Fruit fly (Drosophila melanogaster) whole organism, embryonic: Measurements from ENCODE around the gene CG6231.

ENCODE experiments used
- Blimp-1 ChIP-seq: fragments of 200-800 bp; sonication (Bioruptor generic); optimal IDR thresholded peaks from 3 replicates; lab custom pipeline; 2018; ENCODE audit warnings: missing biosample characterization, missing genetic modification characterization, mild to moderate bottlenecking, moderate library complexity, missing genetic modification reagents
- CG10959 ChIP-seq: fragments of 200-800 bp; sonication (Bioruptor generic); IDR thresholded peaks from 2 replicates; pipeline ENCODE4 v1.3.6; 2022; ENCODE audit warnings: missing biosample characterization, missing genetic modification characterization
- CG4328 ChIP-seq: fragments of 200-800 bp; sonication (Bioruptor generic); optimal IDR thresholded peaks from 3 replicates; lab custom pipeline; 2017; ENCODE audit warnings: missing biosample characterization, missing genetic modification reagents, missing genetic modification characterization
- CG43689 ChIP-seq: fragments of 200-800 bp; sonication (Bioruptor generic); IDR thresholded peaks from 2 replicates; pipeline ENCODE4 v1.3.6; 2022; ENCODE audit warnings: missing biosample characterization, missing genetic modification characterization
- CG8765 ChIP-seq: fragments of 200-800 bp; sonication (Bioruptor generic); IDR thresholded peaks from 2 replicates; pipeline ENCODE4 v1.3.6; 2022; ENCODE audit warnings: missing biosample characterization, missing genetic modification characterization
- repo ChIP-seq: fragments of 200-800 bp; sonication (Bioruptor generic); optimal IDR thresholded peaks from 2 replicates; lab custom pipeline; 2016; ENCODE audit warnings: missing biosample characterization, missing genetic modification characterization
- sd ChIP-seq: fragments of 200-800 bp; sonication (Bioruptor generic); optimal IDR thresholded peaks from 3 replicates; lab custom pipeline; 2018; ENCODE audit warnings: missing biosample characterization, mild to moderate bottlenecking, missing genetic modification characterization, moderate library complexity
- yki ChIP-seq: fragments of >200 bp; optimal IDR thresholded peaks from 3 replicates; lab custom pipeline; 2018

dm6 chr3R:19568736-19569135 is 63.8 kb downstream of the CG6231 start:
- no peak for TF ChIP-seq yki
- no peak for TF ChIP-seq CG8765
- TF ChIP-seq CG43689 (GFP tag; lab: Robert Waterston, UW): no peak
- TF ChIP-seq Blimp-1 (GFP tag; lab: Kevin White, UChicago): no peak
- TF ChIP-seq CG10959 (GFP tag; lab: Robert Waterston, UW): no peak
- TF ChIP-seq CG4328: no peak
- no peak for TF ChIP-seq repo (GFP tag; lab: Kevin White, UChicago)
- TF ChIP-seq sd: peak; percentile 70
